Fruit fly (Drosophila melanogaster) whole organism, pupa: ENCODE measurements around the gene alphaTub84D.

ENCODE experiments used
- CG10348 ChIP-seq: fragments of 200-800 bp; sonication (Bioruptor generic); IDR thresholded peaks from 2 replicates; pipeline ENCODE4 v1.3.6; 2022; ENCODE audit warnings: missing biosample characterization, missing genetic modification characterization
- CG12605 ChIP-seq: fragments of 200-800 bp; sonication (Bioruptor generic); IDR thresholded peaks from 2 replicates; pipeline ENCODE4 v1.3.6; 2022; ENCODE audit warnings: missing biosample characterization, missing genetic modification characterization
- CG13204 ChIP-seq: fragments of 200-800 bp; sonication (Bioruptor generic); optimal IDR thresholded peaks from 2 replicates; lab custom pipeline; 2018; ENCODE audit warnings: missing biosample characterization, mild to moderate bottlenecking, missing genetic modification characterization, moderate library complexity
- CG14655 ChIP-seq: fragments of 200-800 bp; sonication (Bioruptor generic); optimal IDR thresholded peaks from 3 replicates; lab custom pipeline; 2017; ENCODE audit warnings: mild to moderate bottlenecking, missing biosample characterization, missing genetic modification reagents, missing genetic modification characterization
- CG15710 ChIP-seq: fragments of 200-800 bp; sonication (Bioruptor generic); optimal IDR thresholded peaks from 2 replicates; lab custom pipeline; 2018; ENCODE audit warnings: missing biosample characterization, mild to moderate bottlenecking, missing genetic modification characterization, moderate library complexity
- CG17806 ChIP-seq: fragments of 200-800 bp; sonication (Bioruptor generic); optimal IDR thresholded peaks from 2 replicates; lab custom pipeline; 2018; ENCODE audit warnings: missing biosample characterization, mild to moderate bottlenecking, missing genetic modification characterization, moderate library complexity
- CG32121 ChIP-seq: fragments of 200-800 bp; sonication (Bioruptor generic); IDR thresholded peaks from 2 replicates; pipeline ENCODE4 v1.3.6; 2022; ENCODE audit warnings: missing biosample characterization, missing genetic modification characterization
- CG34367 ChIP-seq: fragments of 200-800 bp; sonication (Bioruptor generic); optimal IDR thresholded peaks from 2 replicates; lab custom pipeline; 2018; ENCODE audit warnings: missing biosample characterization, mild to moderate bottlenecking, missing genetic modification characterization
- CG4496 ChIP-seq: fragments of 200-800 bp; sonication (Bioruptor generic); IDR thresholded peaks from 3 replicates; pipeline ENCODE4 v1.3.6; 2022; ENCODE audit warnings: missing biosample characterization, missing genetic modification characterization
- CG8159 ChIP-seq: fragments of 200-800 bp; sonication (Bioruptor generic); optimal IDR thresholded peaks from 3 replicates; lab custom pipeline; 2018; ENCODE audit warnings: missing biosample characterization, mild to moderate bottlenecking, missing genetic modification characterization, moderate library complexity
- CG8301 ChIP-seq: fragments of 200-800 bp; sonication (Bioruptor generic); optimal IDR thresholded peaks from 2 replicates; lab custom pipeline; 2018; ENCODE audit warnings: missing biosample characterization, mild to moderate bottlenecking, missing genetic modification characterization
- CG9948 ChIP-seq: fragments of 200-800 bp; sonication (Bioruptor generic); optimal IDR thresholded peaks from 2 replicates; lab custom pipeline; 2018; ENCODE audit warnings: missing biosample characterization, mild to moderate bottlenecking, missing genetic modification characterization, moderate library complexity
- D1 ChIP-seq: fragments of 200-800 bp; sonication (Bioruptor generic); optimal IDR thresholded peaks from 2 replicates; lab custom pipeline; 2018; ENCODE audit warnings: missing biosample characterization, mild to moderate bottlenecking, missing genetic modification characterization, moderate library complexity
- EcR ChIP-seq: fragments of 200-800 bp; sonication (Bioruptor generic); optimal IDR thresholded peaks from 3 replicates; lab custom pipeline; 2019; ENCODE audit warnings: missing biosample characterization, missing genetic modification characterization, mild to moderate bottlenecking, moderate library complexity, missing genetic modification reagents
- Ets98B ChIP-seq: fragments of 200-800 bp; sonication (Bioruptor generic); IDR thresholded peaks from 2 replicates; pipeline ENCODE4 v1.3.6; 2022; ENCODE audit warnings: missing biosample characterization, missing genetic modification characterization
- Pif1A ChIP-seq: fragments of 200-800 bp; sonication (Bioruptor generic); optimal IDR thresholded peaks from 3 replicates; lab custom pipeline; 2016; ENCODE audit warnings: missing biosample characterization, missing genetic modification characterization
- Pif1B ChIP-seq: fragments of 200-800 bp; sonication (Bioruptor generic); optimal IDR thresholded peaks from 3 replicates; lab custom pipeline; 2016; ENCODE audit warnings: missing biosample characterization, missing genetic modification characterization
- Snoo ChIP-seq: fragments of 200-800 bp; sonication (Bioruptor generic); optimal IDR thresholded peaks from 3 replicates; lab custom pipeline; 2017; ENCODE audit warnings: missing biosample characterization, mild to moderate bottlenecking, missing genetic modification characterization, inconsistent platforms
- fd96Ca ChIP-seq: fragments of 200-800 bp; sonication (Bioruptor generic); IDR thresholded peaks from 3 replicates; pipeline ENCODE4 v1.3.6; 2022; ENCODE audit warnings: missing biosample characterization, missing genetic modification characterization
- gl ChIP-seq: fragments of 200-800 bp; sonication (Bioruptor generic); optimal IDR thresholded peaks from 2 replicates; lab custom pipeline; 2018; ENCODE audit warnings: missing biosample characterization, mild to moderate bottlenecking, missing genetic modification characterization
- rn ChIP-seq: fragments of 200-800 bp; sonication (Bioruptor generic); IDR thresholded peaks from 2 replicates; pipeline ENCODE4 v1.3.6; 2022; ENCODE audit warnings: missing biosample characterization, missing genetic modification characterization

Gene alphaTub84D

dm6 chr3R:7530184-7530821, at the start of gene alphaTub84D, which contains the start of gene Rtnl2:
alphaTub84D (plus strand) TSS chr3R:7530753.
Rtnl2 (minus strand) TSS chr3R:7530241.
- no peak for TF ChIP-seq Pif1A (GFP tag; lab: Kevin White, UChicago)
- TF ChIP-seq CG8159 (tag; lab: Kevin White, UChicago), result no peak
- no peak for TF ChIP-seq CG17806
- no peak for TF ChIP-seq CG12605
- TF ChIP-seq Snoo (tag; lab: Kevin White, UChicago), result no peak
- no peak for TF ChIP-seq CG8301
- no peak for TF ChIP-seq Pif1B (GFP tag; lab: Kevin White, UChicago)

dm6 chr3R:7489902-7490301, 40.7 kb upstream of the alphaTub84D start:
- no peak for TF ChIP-seq CG14655 (GFP tag; lab: Kevin White, UChicago)
- no peak for TF ChIP-seq CG10348
- no peak for TF ChIP-seq EcR (GFP tag; lab: Kevin White, UChicago)
- TF ChIP-seq CG32121 (GFP tag; lab: Robert Waterston, UW), result no peak
- no peak for TF ChIP-seq fd96Ca (GFP tag; lab: Robert Waterston, UW)
- TF ChIP-seq CG4496 (GFP tag; lab: Robert Waterston, UW), result no peak
- no peak for TF ChIP-seq CG9948 (tag; lab: Kevin White, UChicago)
- no peak for TF ChIP-seq Pif1A (GFP tag; lab: Kevin White, UChicago)
- no peak for TF ChIP-seq D1 (tag; lab: Kevin White, UChicago)
- no peak for TF ChIP-seq CG12605
- TF ChIP-seq CG8301, result no peak
- TF ChIP-seq rn (GFP tag; lab: Robert Waterston, UW), result no peak
- no peak for TF ChIP-seq CG34367 (tag; lab: Kevin White, UChicago)
- TF ChIP-seq Pif1B (GFP tag; lab: Kevin White, UChicago), result no peak
- no peak for TF ChIP-seq Ets98B
- no peak for TF ChIP-seq CG13204
- TF ChIP-seq gl (tag; lab: Kevin White, UChicago), result no peak
- TF ChIP-seq CG8159 (tag; lab: Kevin White, UChicago), result no peak
- TF ChIP-seq CG15710 (tag; lab: Kevin White, UChicago), result no peak
- TF ChIP-seq, all 21 proteins: peak for 0

dm6 chr3R:7490884-7491283, 39.7 kb upstream of the alphaTub84D start:
- TF ChIP-seq CG13204 (no peak), Pif1B (GFP tag; lab: Kevin White, UChicago) (peak; percentile 56), EcR (GFP tag; lab: Kevin White, UChicago) (no peak), CG12605 (peak; percentile 35; the same call in 1 of the 2 replicates), CG8301 (peak; percentile 79), CG34367 (tag; lab: Kevin White, UChicago) (peak; percentile 43), Pif1A (GFP tag; lab: Kevin White, UChicago) (peak; percentile 70), CG17806 (peak; percentile 61), CG9948 (tag; lab: Kevin White, UChicago) (peak; percentile 70), CG4496 (GFP tag; lab: Robert Waterston, UW) (peak; percentile 71; the same call in 2 of the 3 replicates), CG15710 (tag; lab: Kevin White, UChicago) (peak; percentile 63), gl (tag; lab: Kevin White, UChicago) (no peak), CG10348 (no peak), CG14655 (GFP tag; lab: Kevin White, UChicago) (peak; percentile 85), fd96Ca (GFP tag; lab: Robert Waterston, UW) (no peak), Ets98B (peak; percentile 45; the same call in 1 of the 2 replicates), Snoo (tag; lab: Kevin White, UChicago) (peak; percentile 64), D1 (tag; lab: Kevin White, UChicago) (no peak), rn (GFP tag; lab: Robert Waterston, UW) (peak; percentile 53), CG32121 (GFP tag; lab: Robert Waterston, UW) (peak; percentile 82), CG8159 (tag; lab: Kevin White, UChicago) (peak; percentile 70)

- TF ChIP-seq CG8159 (tag; lab: Kevin White, UChicago) (no peak), gl (tag; lab: Kevin White, UChicago) (no peak), rn (GFP tag; lab: Robert Waterston, UW) (no peak), CG9948 (tag; lab: Kevin White, UChicago) (no peak), Pif1B (GFP tag; lab: Kevin White, UChicago) (no peak), D1 (tag; lab: Kevin White, UChicago) (no peak), CG4496 (GFP tag; lab: Robert Waterston, UW) (peak; percentile 63; the same call in 2 of the 3 replicates), fd96Ca (GFP tag; lab: Robert Waterston, UW) (0 out of 3 replicates have a peak, but pooled peaks have one; percentile 11), CG15710 (tag; lab: Kevin White, UChicago) (no peak), CG12605 (peak; percentile 38), Ets98B (peak; percentile 66; the same call in 1 of the 2 replicates), EcR (GFP tag; lab: Kevin White, UChicago) (no peak), CG13204 (no peak)
- TF ChIP-seq, all 21 proteins: peak for 4
Observed at dm6 chr3R:7491453-7491853, 39.1 kb upstream of the alphaTub84D start.

dm6 chr3R:7492099-7492498, 38.5 kb upstream of the alphaTub84D start:
- no peak for TF ChIP-seq gl (tag; lab: Kevin White, UChicago)
- peak; percentile 17; the same call in 1 of the 2 replicates for TF ChIP-seq Ets98B
- no peak for TF ChIP-seq fd96Ca (GFP tag; lab: Robert Waterston, UW)
- no peak for TF ChIP-seq CG10348

- no peak for TF ChIP-seq gl (tag; lab: Kevin White, UChicago)
- TF ChIP-seq CG9948 (tag; lab: Kevin White, UChicago), result no peak
- no peak for TF ChIP-seq CG34367 (tag; lab: Kevin White, UChicago)
- no peak for TF ChIP-seq CG12605
- TF ChIP-seq CG10348, result no peak
- TF ChIP-seq Pif1A (GFP tag; lab: Kevin White, UChicago), result no peak
- no peak for TF ChIP-seq CG8159 (tag; lab: Kevin White, UChicago)
- TF ChIP-seq D1 (tag; lab: Kevin White, UChicago), result no peak
Observed at dm6 chr3R:7493171-7493570, 37.4 kb upstream of the alphaTub84D start, which contains the start of gene CG42656. CG42656 (minus strand) TSS chr3R:7493271.
